Fruit fly (Drosophila melanogaster) whole organism, embryonic: ENCODE measurements around the gene se.

Source experiments
- B-H2 ChIP-seq: fragments of 200-800 bp; sonication (Bioruptor generic); optimal IDR thresholded peaks from 2 replicates; lab custom pipeline; 2018; ENCODE audit warnings: missing biosample characterization, mild to moderate bottlenecking, missing genetic modification characterization
- CG10543 ChIP-seq: fragments of 200-800 bp; sonication (Bioruptor generic); optimal IDR thresholded peaks from 3 replicates; lab custom pipeline; 2017; ENCODE audit warnings: missing biosample characterization, mild to moderate bottlenecking, missing genetic modification characterization, moderate library complexity
- CG10979 ChIP-seq: fragments of 200-800 bp; sonication (Bioruptor generic); optimal IDR thresholded peaks from 2 replicates; lab custom pipeline; 2018; ENCODE audit warnings: missing biosample characterization, mild to moderate bottlenecking, missing genetic modification characterization, moderate library complexity
- CG11093 ChIP-seq: fragments of 200-800 bp; sonication (Bioruptor generic); IDR thresholded peaks from 3 replicates; pipeline ENCODE4 v1.3.6; 2022; ENCODE audit warnings: missing biosample characterization, missing genetic modification characterization
- CG11247 ChIP-seq: fragments of 200-800 bp; sonication (Bioruptor generic); IDR thresholded peaks from 2 replicates; pipeline ENCODE4 v1.3.6; 2022; ENCODE audit warnings: missing biosample characterization, missing genetic modification characterization
- CG11398 ChIP-seq: fragments of 200-800 bp; sonication (Bioruptor generic); optimal IDR thresholded peaks from 2 replicates; lab custom pipeline; 2016; ENCODE audit warnings: missing biosample characterization, missing genetic modification characterization
- CG12104 ChIP-seq: fragments of 200-800 bp; sonication (Bioruptor generic); optimal IDR thresholded peaks from 3 replicates; lab custom pipeline; 2016; ENCODE audit warnings: missing biosample characterization, missing genetic modification characterization
- CG12236 ChIP-seq: fragments of 200-800 bp; sonication (Bioruptor generic); optimal IDR thresholded peaks from 2 replicates; lab custom pipeline; 2016; ENCODE audit warnings: missing biosample characterization, missing genetic modification characterization
- CG12942 ChIP-seq: fragments of 200-800 bp; sonication (Bioruptor generic); optimal IDR thresholded peaks from 3 replicates; lab custom pipeline; 2016; ENCODE audit warnings: missing biosample characterization, missing genetic modification characterization
- CG17385 ChIP-seq: fragments of 200-800 bp; sonication (Bioruptor generic); optimal IDR thresholded peaks from 3 replicates; lab custom pipeline; 2018; ENCODE audit warnings: missing biosample characterization, mild to moderate bottlenecking, missing genetic modification characterization
- CG34224 ChIP-seq: fragments of 200-800 bp; sonication (Bioruptor generic); IDR thresholded peaks from 3 replicates; pipeline ENCODE4 v1.3.6; 2022; ENCODE audit warnings: missing biosample characterization, missing genetic modification characterization; ENCODE audit not compliant: partially characterized antibody
- CG42726 ChIP-seq: fragments of 200-800 bp; sonication (Bioruptor generic); IDR thresholded peaks from 2 replicates; pipeline ENCODE4 v1.3.6; 2022; ENCODE audit warnings: missing biosample characterization, missing genetic modification characterization; ENCODE audit not compliant: partially characterized antibody
- CG4328 ChIP-seq: fragments of 200-800 bp; sonication (Bioruptor generic); optimal IDR thresholded peaks from 3 replicates; lab custom pipeline; 2017; ENCODE audit warnings: missing biosample characterization, missing genetic modification reagents, missing genetic modification characterization
- CG4404 ChIP-seq: fragments of 200-800 bp; sonication (Bioruptor generic); IDR thresholded peaks from 2 replicates; pipeline ENCODE4 v1.3.6; 2022; ENCODE audit warnings: missing biosample characterization, missing genetic modification characterization
- CG6683 ChIP-seq: fragments of 200-800 bp; sonication (Bioruptor generic); optimal IDR thresholded peaks from 2 replicates; lab custom pipeline; 2017; ENCODE audit warnings: missing biosample characterization, mild to moderate bottlenecking, missing genetic modification characterization, missing genetic modification reagents
- CG8281 ChIP-seq: fragments of 200-800 bp; sonication (Bioruptor generic); optimal IDR thresholded peaks from 2 replicates; lab custom pipeline; 2018; ENCODE audit warnings: missing biosample characterization, mild to moderate bottlenecking, missing genetic modification characterization, moderate library complexity
- CoRest ChIP-seq: fragments of 200-800 bp; sonication (Bioruptor generic); optimal IDR thresholded peaks from 3 replicates; lab custom pipeline; 2018; ENCODE audit warnings: missing biosample characterization, mild to moderate bottlenecking, missing genetic modification characterization, moderate library complexity
- D ChIP-seq, 2 experiments: fragments of 200-800 bp in 1 of 2; fragments of >200 bp in 1 of 2; sonication (Bioruptor generic) in 1 of 2; optimal IDR thresholded peaks; 2 replicates in 1 of 2; 3 replicates in 1 of 2; lab custom pipeline; 2017; ENCODE audit warnings: mild to moderate bottlenecking in 1 of 2, missing biosample characterization in 1 of 2, missing genetic modification characterization in 1 of 2, missing genetic modification reagents in 1 of 2
- D19A ChIP-seq: fragments of 200-800 bp; optimal IDR thresholded peaks from 3 replicates; lab custom pipeline; 2019; ENCODE audit warnings: missing biosample characterization, mild to moderate bottlenecking, missing genetic modification characterization, moderate library complexity
- Doc3 ChIP-seq: fragments of 200-800 bp; sonication (Bioruptor generic); IDR thresholded peaks from 3 replicates; pipeline ENCODE4 v1.3.6; 2022; ENCODE audit warnings: missing biosample characterization, missing genetic modification characterization; ENCODE audit not compliant: partially characterized antibody
- Fer1 ChIP-seq: fragments of 200-800 bp; sonication (Bioruptor generic); optimal IDR thresholded peaks from 2 replicates; lab custom pipeline; 2017; ENCODE audit warnings: missing biosample characterization, mild to moderate bottlenecking, missing genetic modification characterization
- Fer3 ChIP-seq: fragments of 200-800 bp; sonication (Bioruptor generic); optimal IDR thresholded peaks from 2 replicates; lab custom pipeline; 2018; ENCODE audit warnings: missing biosample characterization, mild to moderate bottlenecking, missing genetic modification characterization, moderate library complexity
- H2.0 ChIP-seq: fragments of 200-800 bp; sonication (Bioruptor generic); IDR thresholded peaks from 2 replicates; pipeline ENCODE4 v1.3.6; 2022; ENCODE audit warnings: missing biosample characterization, missing genetic modification characterization
- Hr39 ChIP-seq: fragments of >200 bp; optimal IDR thresholded peaks from 2 replicates; lab custom pipeline; 2017
- Hr51 ChIP-seq, 2 experiments: fragments of 200-800 bp; sonication (Bioruptor generic); optimal IDR thresholded peaks; 2 replicates in 1 of 2; 3 replicates in 1 of 2; lab custom pipeline; 2016 to 2018; ENCODE audit warnings: missing biosample characterization in 2 of 2, missing genetic modification characterization in 2 of 2, mild to moderate bottlenecking in 1 of 2, moderate library complexity in 1 of 2
- Kr ChIP-seq: fragments of 200-800 bp; sonication (Bioruptor generic); optimal IDR thresholded peaks from 2 replicates; lab custom pipeline; 2017; ENCODE audit warnings: missing biosample characterization, mild to moderate bottlenecking, missing genetic modification characterization
- Meics ChIP-seq: fragments of 200-800 bp; sonication (Bioruptor generic); optimal IDR thresholded peaks from 2 replicates; lab custom pipeline; 2017; ENCODE audit warnings: missing biosample characterization, mild to moderate bottlenecking, missing genetic modification characterization
- Neu2 ChIP-seq: fragments of 200-800 bp; sonication (Bioruptor generic); optimal IDR thresholded peaks from 3 replicates; lab custom pipeline; 2016; ENCODE audit warnings: missing biosample characterization, missing genetic modification characterization, borderline replicate concordance
- Opbp ChIP-seq: fragments of 200-800 bp; sonication (Bioruptor generic); IDR thresholded peaks from 3 replicates; pipeline ENCODE4 v1.3.6; 2022; ENCODE audit warnings: missing biosample characterization, missing genetic modification characterization; ENCODE audit not compliant: partially characterized antibody
- PHDP ChIP-seq: fragments of 200-800 bp; sonication (Bioruptor generic); optimal IDR thresholded peaks from 3 replicates; lab custom pipeline; 2018; ENCODE audit warnings: missing biosample characterization, mild to moderate bottlenecking, missing genetic modification characterization, moderate library complexity
- Sin3A ChIP-seq: fragments of >200 bp; optimal IDR thresholded peaks from 2 replicates; lab custom pipeline; 2018
- Spps ChIP-seq: fragments of 200-800 bp; sonication (Bioruptor generic); optimal IDR thresholded peaks from 2 replicates; lab custom pipeline; 2018; ENCODE audit warnings: missing biosample characterization, mild to moderate bottlenecking, missing genetic modification characterization
- Ssrp ChIP-seq: fragments of 200-800 bp; sonication (Bioruptor generic); optimal IDR thresholded peaks from 2 replicates; lab custom pipeline; 2018; ENCODE audit warnings: missing biosample characterization, mild to moderate bottlenecking, missing genetic modification characterization, moderate library complexity
- bab2 ChIP-seq: fragments of 200-800 bp; sonication (Bioruptor generic); optimal IDR thresholded peaks from 2 replicates; lab custom pipeline; 2016; ENCODE audit warnings: missing biosample characterization, missing genetic modification characterization
- bsh ChIP-seq, 2 experiments: fragments of 200-800 bp; sonication (Bioruptor generic); optimal IDR thresholded peaks; 2 replicates each; lab custom pipeline; 2017 to 2018; ENCODE audit warnings: mild to moderate bottlenecking in 2 of 2, missing biosample characterization in 2 of 2, missing genetic modification characterization in 2 of 2, moderate library complexity in 1 of 2
- cg ChIP-seq: fragments of 200-800 bp; sonication (Bioruptor generic); optimal IDR thresholded peaks from 3 replicates; lab custom pipeline; 2019; ENCODE audit warnings: missing biosample characterization, mild to moderate bottlenecking, missing genetic modification characterization, moderate library complexity
- crp ChIP-seq, 2 experiments: fragments of 200-800 bp; sonication (Bioruptor generic); optimal IDR thresholded peaks; 2 replicates in 1 of 2; 3 replicates in 1 of 2; lab custom pipeline; 2017; ENCODE audit warnings: missing biosample characterization in 2 of 2, missing genetic modification characterization in 2 of 2, mild to moderate bottlenecking in 1 of 2, moderate library complexity in 1 of 2
- dati ChIP-seq: fragments of 200-800 bp; sonication (Bioruptor generic); IDR thresholded peaks from 2 replicates; pipeline ENCODE4 v1.3.6; 2022; ENCODE audit warnings: missing biosample characterization, missing genetic modification characterization
- fd96Cb ChIP-seq: fragments of 200-800 bp; sonication (Bioruptor generic); optimal IDR thresholded peaks from 2 replicates; lab custom pipeline; 2018; ENCODE audit warnings: missing biosample characterization, mild to moderate bottlenecking, missing genetic modification characterization, moderate library complexity
- fu2 ChIP-seq: fragments of 200-800 bp; sonication (Bioruptor generic); optimal IDR thresholded peaks from 2 replicates; lab custom pipeline; 2016; ENCODE audit warnings: missing biosample characterization, missing genetic modification characterization
- hth ChIP-seq: fragments of >200 bp; optimal IDR thresholded peaks from 2 replicates; lab custom pipeline; 2017; ENCODE audit warnings: inconsistent platforms
- lilli ChIP-seq: fragments of 200-800 bp; sonication (Bioruptor generic); optimal IDR thresholded peaks from 3 replicates; lab custom pipeline; 2016; ENCODE audit warnings: missing biosample characterization, missing genetic modification characterization
- mam ChIP-seq: fragments of 200-800 bp; sonication (Bioruptor generic); optimal IDR thresholded peaks from 3 replicates; lab custom pipeline; 2016; ENCODE audit warnings: missing biosample characterization, missing genetic modification characterization
- nerfin-1 ChIP-seq: fragments of 200-800 bp; sonication (Bioruptor generic); optimal IDR thresholded peaks from 3 replicates; lab custom pipeline; 2019; ENCODE audit warnings: missing biosample characterization, mild to moderate bottlenecking, missing genetic modification characterization, moderate library complexity
- nom ChIP-seq: fragments of 200-800 bp; sonication (Bioruptor generic); optimal IDR thresholded peaks from 2 replicates; lab custom pipeline; 2017; ENCODE audit warnings: missing biosample characterization, missing genetic modification characterization, mild to moderate bottlenecking, moderate library complexity, missing genetic modification reagents
- pho ChIP-seq: fragments of 200-800 bp; sonication (Bioruptor generic); optimal IDR thresholded peaks from 2 replicates; lab custom pipeline; 2016; ENCODE audit warnings: missing biosample characterization, missing genetic modification characterization
- sc ChIP-seq, 3 experiments: fragments of >200 bp in 2 of 3; fragments of 200-800 bp in 1 of 3; sonication (Bioruptor generic) in 1 of 3; optimal IDR thresholded peaks; 2 replicates in 2 of 3; 3 replicates in 1 of 3; lab custom pipeline; 2017; ENCODE audit warnings: mild to moderate bottlenecking in 1 of 3, missing biosample characterization in 1 of 3, missing genetic modification characterization in 1 of 3, missing genetic modification reagents in 1 of 3
- sna ChIP-seq: fragments of 200-800 bp; sonication (Bioruptor generic); IDR thresholded peaks from 2 replicates; pipeline ENCODE4 v1.3.6; 2022; ENCODE audit warnings: missing biosample characterization, missing genetic modification characterization; ENCODE audit not compliant: partially characterized antibody

se gene

dm6 chr3L:8549183-8549890, 29.0 kb downstream of the se start (continued):
- peak; percentile 36 for TF ChIP-seq bab2 (GFP tag; lab: Kevin White, UChicago)
- TF ChIP-seq D (optimal IDR thresholded peaks at IDR 0.05; lab: Kevin White, UChicago), result no peak
- TF ChIP-seq D (GFP tag; optimal IDR thresholded peaks at IDR 0.05; lab: Kevin White, UChicago), result peak; percentile 56
- TF ChIP-seq H2.0 (GFP tag; lab: Robert Waterston, UW), result no peak
- peak; percentile 38 for TF ChIP-seq Ssrp (tag; lab: Kevin White, UChicago)
- TF ChIP-seq fu2 (GFP tag; lab: Kevin White, UChicago), result no peak
- TF ChIP-seq CoRest (tag; lab: Kevin White, UChicago), result peak; percentile 63
- TF ChIP-seq lilli, result peak; percentile 26
- peak; percentile 31 for TF ChIP-seq mam
- peak; percentile 31; the same call in 1 of the 3 replicates for TF ChIP-seq CG11093 (GFP tag; lab: Robert Waterston, UW)
- TF ChIP-seq hth (lab: Kevin White, UChicago), result no peak
- no peak for TF ChIP-seq B-H2 (GFP tag; lab: Kevin White, UChicago)
- no peak for TF ChIP-seq Sin3A (lab: Kevin White, UChicago)
- no peak for TF ChIP-seq pho (GFP tag; lab: Kevin White, UChicago)
- TF ChIP-seq sc (optimal IDR thresholded peaks at IDR 0.05; lab: Kevin White, UChicago), result no peak
- no peak for TF ChIP-seq sc (GFP tag; optimal IDR thresholded peaks at IDR 0.05; lab: Kevin White, UChicago)
- TF ChIP-seq CG8281 (tag; lab: Kevin White, UChicago), result peak; percentile 14
- TF ChIP-seq crp (GFP tag; optimal IDR thresholded peaks at IDR 0.05; lab: Kevin White, UChicago), result no peak
- TF ChIP-seq Opbp (GFP tag; lab: Robert Waterston, UW), result no peak
- peak in 1 of 2 experiments; percentile 56 for TF ChIP-seq Hr51 (GFP tag; optimal IDR thresholded peaks at IDR 0.05; lab: Kevin White, UChicago)
- TF ChIP-seq CG42726 (GFP tag; lab: Robert Waterston, UW), result no peak
- TF ChIP-seq D19A (tag; lab: Kevin White, UChicago), result peak; percentile 56
- peak; percentile 40 for TF ChIP-seq CG17385 (GFP tag; lab: Kevin White, UChicago)
- peak; percentile 44 for TF ChIP-seq CG12104
- TF ChIP-seq CG11247 (GFP tag; lab: Robert Waterston, UW), result no peak
- TF ChIP-seq CG12236, result peak; percentile 54
- peak; percentile 22 for TF ChIP-seq Meics (GFP tag; lab: Kevin White, UChicago)
- TF ChIP-seq Spps (tag; lab: Kevin White, UChicago), result peak; percentile 7
- peak; percentile 32 for TF ChIP-seq Fer3 (tag; lab: Kevin White, UChicago)
- TF ChIP-seq Fer1, result peak; percentile 29
- TF ChIP-seq CG6683 (GFP tag; lab: Kevin White, UChicago), result no peak
- TF ChIP-seq CG12942, result no peak
- TF ChIP-seq Kr (GFP tag; lab: Kevin White, UChicago), result no peak
- peak; percentile 55 for TF ChIP-seq PHDP (tag; lab: Kevin White, UChicago)
- no peak for TF ChIP-seq sna (GFP tag; lab: Robert Waterston, UW)
- TF ChIP-seq CG10543 (GFP tag; lab: Kevin White, UChicago), result peak; percentile 68
- TF ChIP-seq nerfin-1 (tag; lab: Kevin White, UChicago), result peak; percentile 31
- peak; percentile 44 for TF ChIP-seq CG4328 (GFP tag; lab: Kevin White, UChicago)
- TF ChIP-seq nom (GFP tag; lab: Kevin White, UChicago), result no peak
- TF ChIP-seq Doc3 (GFP tag; lab: Robert Waterston, UW), result no peak
- TF ChIP-seq dati, result no peak
- peak; percentile 53 for TF ChIP-seq fd96Cb (tag; lab: Kevin White, UChicago)
- TF ChIP-seq CG4404 (GFP tag; lab: Robert Waterston, UW), result no peak
- TF ChIP-seq cg, result peak; percentile 1
- no peak for TF ChIP-seq CG11398 (GFP tag; lab: Kevin White, UChicago)
- no peak for TF ChIP-seq CG34224
- TF ChIP-seq Neu2 (GFP tag; lab: Kevin White, UChicago), result no peak
- peak; percentile 71 for TF ChIP-seq CG10979
- peak; percentile 17 to 78 for TF ChIP-seq bsh (GFP tag; optimal IDR thresholded peaks at IDR 0.05; lab: Kevin White, UChicago)
- TF ChIP-seq Hr39, result no peak
